Worm (Caenorhabditis elegans): ENCODE measurements around the gene srx-87.

DNA sequence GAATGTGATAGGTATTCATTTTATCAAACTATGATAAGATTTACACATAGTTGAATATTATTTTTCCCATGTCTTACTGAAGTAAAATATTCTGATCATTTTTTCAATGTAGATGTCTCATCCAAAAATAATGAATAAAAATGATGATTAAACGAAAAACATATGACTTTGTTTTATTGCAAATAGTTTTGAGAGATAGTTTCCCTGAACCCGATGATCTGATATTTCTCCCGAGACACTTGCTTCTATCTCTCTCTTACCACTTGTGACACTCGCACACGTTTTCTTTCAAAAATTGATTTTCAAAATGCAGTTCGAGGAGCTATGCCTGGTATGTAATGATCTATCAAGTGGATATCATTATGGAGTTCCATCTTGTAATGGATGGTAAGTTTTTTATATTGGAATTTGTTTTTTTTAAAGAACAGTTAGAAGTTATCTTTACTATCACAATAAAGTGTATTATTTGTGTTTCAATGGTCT is 5.5 kb downstream of the srx-87 start, which contains the start of the genes nhr-101 and pms-2:
- TF ChIP-seq ceh-16 (tag; optimal IDR thresholded peaks at IDR 0.05) (no peak), ama-1 (optimal IDR thresholded peaks at IDR 0.05) (no peak), ztf-4 (tag; optimal IDR thresholded peaks at IDR 0.05) (no peak), unc-39 (tag; optimal IDR thresholded peaks at IDR 0.05) (no peak), ceh-82 (tag; optimal IDR thresholded peaks at IDR 0.05) (no peak), unc-62 (GFP tag; optimal IDR thresholded peaks at IDR 0.05) (no peak), ceh-28 (tag; optimal IDR thresholded peaks at IDR 0.05) (no peak), nfya-1 (tag; optimal IDR thresholded peaks at IDR 0.05; ENCODE audit: insufficient read depth) (no peak), aly-2 (tag; optimal IDR thresholded peaks at IDR 0.05) (no peak), sea-2 (GFP tag; optimal IDR thresholded peaks at IDR 0.05) (no peak), ztf-11 (tag; optimal IDR thresholded peaks at IDR 0.05) (no peak), fos-1 (tag; optimal IDR thresholded peaks at IDR 0.05) (no peak)

Data from whole organism, L3 larva.